Fruit fly (Drosophila melanogaster) whole organism, embryonic: Measurements from ENCODE around the gene Dbp21E2.

ENCODE experiments used
- Atf6 ChIP-seq: fragments of 200-800 bp; sonication (Bioruptor generic); IDR thresholded peaks from 2 replicates; pipeline ENCODE4 v1.3.6; 2022; ENCODE audit warnings: missing biosample characterization, missing genetic modification characterization
- CG10267 ChIP-seq: fragments of 200-800 bp; sonication (Bioruptor generic); optimal IDR thresholded peaks from 2 replicates; lab custom pipeline; 2018; ENCODE audit warnings: missing biosample characterization, mild to moderate bottlenecking, missing genetic modification characterization, moderate library complexity
- CG12155 ChIP-seq: fragments of 200-800 bp; sonication (Bioruptor generic); optimal IDR thresholded peaks from 3 replicates; lab custom pipeline; 2016; ENCODE audit warnings: missing biosample characterization, missing genetic modification characterization
- CG12659 ChIP-seq: fragments of 200-800 bp; sonication (Bioruptor generic); optimal IDR thresholded peaks from 3 replicates; lab custom pipeline; 2017; ENCODE audit warnings: mild to moderate bottlenecking, missing biosample characterization, missing genetic modification reagents, missing genetic modification characterization
- CG13775 ChIP-seq: fragments of 200-800 bp; sonication (Bioruptor generic); optimal IDR thresholded peaks from 3 replicates; lab custom pipeline; 2017; ENCODE audit warnings: missing biosample characterization, mild to moderate bottlenecking, missing genetic modification characterization
- CG14965 ChIP-seq: fragments of 200-800 bp; sonication (Bioruptor generic); optimal IDR thresholded peaks from 2 replicates; lab custom pipeline; 2016; ENCODE audit warnings: missing biosample characterization, missing genetic modification characterization, borderline replicate concordance
- CG1529 ChIP-seq: fragments of 200-800 bp; sonication (Bioruptor generic); optimal IDR thresholded peaks from 3 replicates; lab custom pipeline; 2018; ENCODE audit warnings: missing biosample characterization, missing genetic modification characterization
- CG17912 ChIP-seq: fragments of 200-800 bp; sonication (Bioruptor generic); optimal IDR thresholded peaks from 2 replicates; lab custom pipeline; 2018; ENCODE audit warnings: missing biosample characterization, mild to moderate bottlenecking, missing genetic modification characterization
- CG1792 ChIP-seq: fragments of 200-800 bp; sonication (Bioruptor generic); optimal IDR thresholded peaks from 2 replicates; lab custom pipeline; 2016; ENCODE audit warnings: missing biosample characterization, missing genetic modification characterization
- CG18011 ChIP-seq: fragments of 200-800 bp; sonication (Bioruptor generic); optimal IDR thresholded peaks from 2 replicates; lab custom pipeline; 2017; ENCODE audit warnings: missing biosample characterization, missing genetic modification characterization, mild to moderate bottlenecking, moderate library complexity, missing genotype
- CG18262 ChIP-seq: fragments of 200-800 bp; optimal IDR thresholded peaks from 3 replicates; lab custom pipeline; 2019; ENCODE audit warnings: missing biosample characterization, mild to moderate bottlenecking, missing genetic modification characterization, moderate library complexity
- CG18476 ChIP-seq: fragments of 200-800 bp; sonication (Bioruptor generic); optimal IDR thresholded peaks from 2 replicates; lab custom pipeline; 2016; ENCODE audit warnings: missing biosample characterization, mild to moderate bottlenecking, missing genetic modification characterization
- CG32532 ChIP-seq: fragments of 200-800 bp; sonication (Bioruptor generic); IDR thresholded peaks from 2 replicates; pipeline ENCODE4 v1.3.6; 2022; ENCODE audit warnings: missing biosample characterization, missing genetic modification characterization
- CG32767 ChIP-seq: fragments of 200-800 bp; sonication (Bioruptor generic); IDR thresholded peaks from 2 replicates; pipeline ENCODE4 v1.3.6; 2022; ENCODE audit warnings: missing biosample characterization, missing genetic modification characterization
- CG34422 ChIP-seq: fragments of 200-800 bp; sonication (Bioruptor generic); IDR thresholded peaks from 3 replicates; pipeline ENCODE4 v1.3.6; 2022; ENCODE audit warnings: missing biosample characterization, missing genetic modification characterization
- CG4730 ChIP-seq: fragments of 200-800 bp; sonication (Bioruptor generic); IDR thresholded peaks from 2 replicates; pipeline ENCODE4 v1.3.6; 2022; ENCODE audit warnings: missing biosample characterization, missing genetic modification characterization
- CG5953 ChIP-seq: fragments of 200-800 bp; sonication (Bioruptor generic); IDR thresholded peaks from 2 replicates; pipeline ENCODE4 v1.3.6; 2022; ENCODE audit warnings: missing biosample characterization, missing genetic modification characterization
- CG6254 ChIP-seq: fragments of 200-800 bp; sonication (Bioruptor generic); optimal IDR thresholded peaks from 3 replicates; lab custom pipeline; 2017; ENCODE audit warnings: mild to moderate bottlenecking, missing biosample characterization, missing genetic modification reagents, missing genetic modification characterization
- CG7928 ChIP-seq: fragments of 200-800 bp; sonication (Bioruptor generic); optimal IDR thresholded peaks from 2 replicates; lab custom pipeline; 2017; ENCODE audit warnings: missing biosample characterization, mild to moderate bottlenecking, missing genetic modification characterization
- Camta ChIP-seq: fragments of 200-800 bp; sonication (Bioruptor generic); optimal IDR thresholded peaks from 2 replicates; lab custom pipeline; 2016; ENCODE audit warnings: missing biosample characterization, missing genetic modification characterization
- Dref ChIP-seq: fragments of 200-800 bp; sonication (Bioruptor generic); IDR thresholded peaks from 2 replicates; pipeline ENCODE4 v1.3.6; 2022; ENCODE audit warnings: missing biosample characterization, missing genetic modification characterization
- E2f1 ChIP-seq: fragments of 200-800 bp; sonication (Bioruptor generic); IDR thresholded peaks from 2 replicates; pipeline ENCODE4 v1.3.6; 2022; ENCODE audit warnings: missing biosample characterization, missing genetic modification characterization
- Ets65A ChIP-seq: fragments of 200-800 bp; sonication (Bioruptor generic); peaks from one replicate; lab custom pipeline; 2016; ENCODE audit warnings: missing biosample characterization, missing genetic modification characterization
- HLH54F ChIP-seq: fragments of 200-800 bp; sonication (Bioruptor generic); optimal IDR thresholded peaks from 3 replicates; lab custom pipeline; 2016; ENCODE audit warnings: missing biosample characterization, missing genetic modification characterization
- Hey ChIP-seq: fragments of 200-800 bp; sonication (Bioruptor generic); optimal IDR thresholded peaks from 3 replicates; lab custom pipeline; 2018; ENCODE audit warnings: missing biosample characterization, mild to moderate bottlenecking, missing genetic modification characterization
- Hr3 ChIP-seq: fragments of 200-800 bp; sonication (Bioruptor generic); optimal IDR thresholded peaks from 3 replicates; lab custom pipeline; 2016; ENCODE audit warnings: missing biosample characterization, missing genetic modification characterization
- Lpt ChIP-seq: fragments of >200 bp; optimal IDR thresholded peaks from 2 replicates; lab custom pipeline; 2018; ENCODE audit warnings: missing biosample characterization, missing genetic modification characterization
- NC2α ChIP-seq: fragments of 200-800 bp; sonication (Bioruptor generic); optimal IDR thresholded peaks from 2 replicates; lab custom pipeline; 2016; ENCODE audit warnings: missing biosample characterization, missing genetic modification characterization
- Rfx ChIP-seq: fragments of 200-800 bp; sonication (Bioruptor generic); IDR thresholded peaks from 2 replicates; pipeline ENCODE4 v1.3.6; 2022; ENCODE audit warnings: missing biosample characterization, missing genetic modification characterization
- Stat92E ChIP-seq, 3 experiments: fragments of >200 bp in 2 of 3; fragments of 200-800 bp in 1 of 3; sonication (Bioruptor generic) in 1 of 3; optimal IDR thresholded peaks; 2 replicates each; lab custom pipeline; 2017 to 2019; ENCODE audit warnings: missing biosample characterization in 3 of 3, missing genetic modification characterization in 3 of 3, mild to moderate bottlenecking in 1 of 3, moderate library complexity in 1 of 3
- TFAM ChIP-seq: fragments of 200-800 bp; sonication (Bioruptor generic); optimal IDR thresholded peaks from 2 replicates; lab custom pipeline; 2017; ENCODE audit warnings: missing biosample characterization, missing genetic modification characterization, inconsistent platforms
- Trl ChIP-seq, 3 experiments: fragments of >200 bp in 2 of 3; fragments of 200-800 bp in 1 of 3; sonication (Bioruptor generic) in 1 of 3; optimal IDR thresholded peaks; 2 replicates in 1 of 3; 3 replicates in 2 of 3; lab custom pipeline; 2016 to 2017; ENCODE audit warnings: missing biosample characterization in 1 of 3, missing genetic modification characterization in 1 of 3
- btn ChIP-seq: fragments of 200-800 bp; sonication (Bioruptor generic); optimal IDR thresholded peaks from 2 replicates; lab custom pipeline; 2016; ENCODE audit warnings: missing biosample characterization, missing genetic modification characterization
- cg ChIP-seq: fragments of 200-800 bp; sonication (Bioruptor generic); optimal IDR thresholded peaks from 3 replicates; lab custom pipeline; 2019; ENCODE audit warnings: missing biosample characterization, mild to moderate bottlenecking, missing genetic modification characterization, moderate library complexity
- chm ChIP-seq: fragments of 200-800 bp; sonication (Bioruptor generic); IDR thresholded peaks from 2 replicates; pipeline ENCODE4 v1.3.6; 2022; ENCODE audit warnings: missing biosample characterization, missing genetic modification characterization
- danr ChIP-seq: fragments of 200-800 bp; sonication (Bioruptor generic); IDR thresholded peaks from 2 replicates; pipeline ENCODE4 v1.3.6; 2022; ENCODE audit warnings: missing biosample characterization, missing genetic modification characterization
- eve ChIP-seq, 2 experiments: fragments of >200 bp; optimal IDR thresholded peaks; 2 replicates each; lab custom pipeline; 2017; ENCODE audit warnings: missing biosample characterization in 2 of 2, missing genetic modification characterization in 2 of 2
- fu2 ChIP-seq: fragments of 200-800 bp; sonication (Bioruptor generic); optimal IDR thresholded peaks from 2 replicates; lab custom pipeline; 2016; ENCODE audit warnings: missing biosample characterization, missing genetic modification characterization
- gt ChIP-seq: fragments of 200-800 bp; sonication (Bioruptor generic); IDR thresholded peaks from 2 replicates; pipeline ENCODE4 v1.3.6; 2022; ENCODE audit warnings: missing biosample characterization, missing genetic modification characterization
- lbe ChIP-seq: fragments of 200-800 bp; sonication (Bioruptor generic); optimal IDR thresholded peaks from 2 replicates; lab custom pipeline; 2016; ENCODE audit warnings: missing biosample characterization, mild to moderate bottlenecking, missing genetic modification characterization
- luna ChIP-seq: fragments of 200-800 bp; sonication (Bioruptor generic); optimal IDR thresholded peaks from 2 replicates; lab custom pipeline; 2016; ENCODE audit warnings: missing biosample characterization, missing genetic modification characterization
- nerfin-1 ChIP-seq: fragments of 200-800 bp; sonication (Bioruptor generic); optimal IDR thresholded peaks from 3 replicates; lab custom pipeline; 2019; ENCODE audit warnings: missing biosample characterization, mild to moderate bottlenecking, missing genetic modification characterization, moderate library complexity
- onecut ChIP-seq: fragments of 200-800 bp; sonication (Bioruptor generic); IDR thresholded peaks from 2 replicates; pipeline ENCODE4 v1.3.6; 2022; ENCODE audit warnings: missing biosample characterization, missing genetic modification characterization
- pan ChIP-seq, 4 experiments: fragments of >200 bp in 3 of 4; fragments of 200-800 bp in 1 of 4; sonication (Bioruptor generic) in 1 of 4; optimal IDR thresholded peaks in 3 of 4; IDR thresholded peaks in 1 of 4; 2 replicates each; pipeline versions ENCODE4 v1.3.6 to Lab custom; 2017 to 2022; ENCODE audit warnings: missing biosample characterization in 2 of 4, missing genetic modification characterization in 2 of 4, mixed read lengths in 1 of 4
- pzg ChIP-seq: fragments of 200-800 bp; sonication (Bioruptor generic); optimal IDR thresholded peaks from 3 replicates; lab custom pipeline; 2018; ENCODE audit warnings: missing biosample characterization, mild to moderate bottlenecking, missing genetic modification characterization, moderate library complexity
- scrt ChIP-seq: fragments of 200-800 bp; sonication (Bioruptor generic); optimal IDR thresholded peaks from 2 replicates; lab custom pipeline; 2018; ENCODE audit warnings: missing biosample characterization, mild to moderate bottlenecking, missing genetic modification characterization, moderate library complexity
- twi ChIP-seq: fragments of 200-800 bp; optimal IDR thresholded peaks from 2 replicates; lab custom pipeline; 2019; ENCODE audit warnings: missing biosample characterization, mild to moderate bottlenecking, missing genetic modification characterization, moderate library complexity
- vnd ChIP-seq: fragments of 200-800 bp; sonication (Bioruptor generic); IDR thresholded peaks from 3 replicates; pipeline ENCODE4 v1.3.6; 2022; ENCODE audit warnings: missing biosample characterization, missing genetic modification characterization; ENCODE audit not compliant: partially characterized antibody
- wdn ChIP-seq: fragments of 200-800 bp; sonication (Bioruptor generic); IDR thresholded peaks from 2 replicates; pipeline ENCODE4 v1.3.6; 2022; ENCODE audit warnings: missing biosample characterization, missing genetic modification characterization

Gene Dbp21E2

dm6 chr2L:845341-846004 lies 34.1 kb downstream of the Dbp21E2 start (continued):
- peak; percentile 59 for TF ChIP-seq twi
- no peak for TF ChIP-seq Stat92E (GFP tag; optimal IDR thresholded peaks at IDR 0.05; lab: Kevin White, UChicago)
- peak; percentile 26 for TF ChIP-seq lbe
- TF ChIP-seq CG1792 (GFP tag; lab: Kevin White, UChicago) = peak; percentile 87
- TF ChIP-seq CG34422 = peak; percentile 90
- peak; percentile 68 for TF ChIP-seq CG10267 (tag; lab: Kevin White, UChicago)
- peak; percentile 22 to 50 for TF ChIP-seq Trl (optimal IDR thresholded peaks at IDR 0.05; lab: Kevin White, UChicago)
- peak; percentile 86 for TF ChIP-seq Trl (GFP tag; optimal IDR thresholded peaks at IDR 0.05; lab: Kevin White, UChicago)
- TF ChIP-seq Dref (GFP tag; lab: Robert Waterston, UW) = peak; percentile 38; the same call in 1 of the 2 replicates
- TF ChIP-seq eve (GFP tag; optimal IDR thresholded peaks at IDR 0.05; lab: Kevin White, UChicago) = no peak
- TF ChIP-seq HLH54F (GFP tag; lab: Kevin White, UChicago) = peak; percentile 82
- peak; percentile 89 for TF ChIP-seq E2f1 (GFP tag; lab: Robert Waterston, UW)
- peak; percentile 83 for TF ChIP-seq CG32767 (GFP tag; lab: Robert Waterston, UW)
- TF ChIP-seq Rfx = peak; percentile 95
- peak; percentile 79 for TF ChIP-seq CG1529 (GFP tag; lab: Kevin White, UChicago)
- TF ChIP-seq CG18262 (tag; lab: Kevin White, UChicago) = peak; percentile 80
- peak; percentile 80 for TF ChIP-seq fu2 (GFP tag; lab: Kevin White, UChicago)
- peak; percentile 59 for TF ChIP-seq CG13775
- TF ChIP-seq CG5953 (GFP tag; lab: Robert Waterston, UW) = peak; percentile 89
- peak; percentile 81 for TF ChIP-seq Camta (GFP tag; lab: Kevin White, UChicago)
- no peak for TF ChIP-seq cg (GFP tag; lab: Kevin White, UChicago)
- TF ChIP-seq pan (optimal IDR thresholded peaks at IDR 0.05; lab: Kevin White, UChicago) = no peak
- peak in 1 of 2 experiments; percentile 92 for TF ChIP-seq pan (GFP tag; optimal IDR thresholded peaks at IDR 0.05 in 1 of 2, IDR thresholded peaks at IDR 0.05 in 1 of 2)
- peak; percentile 73; the same call in 1 of the 2 replicates for TF ChIP-seq danr
- peak; percentile 26 for TF ChIP-seq luna (GFP tag; lab: Kevin White, UChicago)
- TF ChIP-seq gt (GFP tag; lab: Robert Waterston, UW) = peak; percentile 65; the same call in 1 of the 2 replicates
- TF ChIP-seq CG14965 (GFP tag; lab: Kevin White, UChicago) = peak; percentile 35
- TF ChIP-seq Hr3 (GFP tag; lab: Kevin White, UChicago) = peak; percentile 84
- TF ChIP-seq vnd (GFP tag; lab: Robert Waterston, UW) = no peak
- peak; percentile 7 for TF ChIP-seq CG17912 (GFP tag; lab: Kevin White, UChicago)
- TF ChIP-seq CG7928 (GFP tag; lab: Kevin White, UChicago) = peak; percentile 52
- TF ChIP-seq wdn (GFP tag; lab: Robert Waterston, UW) = peak; percentile 81
- no peak for TF ChIP-seq TFAM (GFP tag; lab: Kevin White, UChicago)
- peak; percentile 83 for TF ChIP-seq btn (GFP tag; lab: Kevin White, UChicago)
- peak; percentile 66 for TF ChIP-seq CG18476 (GFP tag; lab: Kevin White, UChicago)
- peak; percentile 98 for TF ChIP-seq Ets65A (GFP tag; lab: Kevin White, UChicago)
- TF ChIP-seq scrt = peak; percentile 83
- TF ChIP-seq Lpt (GFP tag; lab: Kevin White, UChicago) = no peak
- peak; percentile 68 for TF ChIP-seq CG18011 (GFP tag; lab: Kevin White, UChicago)
- TF ChIP-seq CG4730 (GFP tag; lab: Robert Waterston, UW) = peak; percentile 85
- peak; percentile 71 for TF ChIP-seq nerfin-1
- peak; percentile 76 for TF ChIP-seq onecut (GFP tag; lab: Robert Waterston, UW)
- peak; percentile 6 for TF ChIP-seq pzg (GFP tag; lab: Kevin White, UChicago)
- peak; percentile 89 for TF ChIP-seq chm
- peak; percentile 94 for TF ChIP-seq CG32532 (GFP tag; lab: Robert Waterston, UW)
- TF ChIP-seq CG12155 (GFP tag; lab: Kevin White, UChicago) = peak; percentile 79
- TF ChIP-seq NC2α (GFP tag; lab: Kevin White, UChicago) = peak; percentile 66
- TF ChIP-seq Atf6 (GFP tag; lab: Robert Waterston, UW) = peak; percentile 87
- TF ChIP-seq CG6254 (GFP tag; lab: Kevin White, UChicago) = peak; percentile 74
- TF ChIP-seq CG12659 (GFP tag; lab: Kevin White, UChicago) = peak; percentile 92
- peak; percentile 65 for TF ChIP-seq Hey (tag; lab: Kevin White, UChicago)
